Worm (Caenorhabditis elegans): ENCODE measurements around the gene T23F11.4.

ce11 chrIII:4705207-4705606 lies 40.0 kb upstream of the T23F11.4 start, which contains the start of gene pgap-2:
- TF ChIP-seq mep-1 (tag; optimal IDR thresholded peaks at IDR 0.05) (no peak), sptf-1 (tag; optimal IDR thresholded peaks at IDR 0.05) (no peak), bed-3 (GFP tag; optimal IDR thresholded peaks at IDR 0.05) (no peak), ztf-11 (tag; optimal IDR thresholded peaks at IDR 0.05) (no peak), snpc-4 (tag; optimal IDR thresholded peaks at IDR 0.05) (no peak), elt-3 (tag; optimal IDR thresholded peaks at IDR 0.05) (no peak), nhr-12 (tag; optimal IDR thresholded peaks at IDR 0.05) (no peak), unc-62 (GFP tag; optimal IDR thresholded peaks at IDR 0.05) (no peak), sem-2 (GFP tag; optimal IDR thresholded peaks at IDR 0.05) (no peak), drap-1 (GFP tag; optimal IDR thresholded peaks at IDR 0.05) (no peak), ceh-39 (tag; optimal IDR thresholded peaks at IDR 0.05) (no peak), unc-39 (tag; optimal IDR thresholded peaks at IDR 0.05) (no peak), pha-4 (tag; optimal IDR thresholded peaks at IDR 0.05) (no peak)
